Worm (Caenorhabditis elegans): Measurements from ENCODE around the gene ace-1.

Gene ace-1

DNA sequence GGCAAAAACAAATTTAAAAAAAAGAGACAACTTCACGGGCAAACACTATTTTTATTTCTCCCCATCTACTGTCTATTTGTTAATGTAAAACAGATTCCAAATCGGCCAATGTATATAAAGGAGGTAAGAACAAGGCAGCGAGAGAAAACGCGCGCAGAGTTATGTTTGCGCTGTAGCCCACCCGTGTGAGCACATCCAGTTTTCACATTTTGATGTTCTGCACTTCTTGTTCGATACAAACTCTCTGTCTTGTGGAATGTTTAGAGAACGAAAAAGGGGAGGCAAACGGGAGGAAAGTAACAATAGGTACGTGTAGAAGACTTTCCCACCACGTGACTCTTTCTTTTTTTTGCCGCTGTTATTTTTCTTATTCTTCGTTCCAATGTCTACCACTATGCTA is 14.6 kb upstream of the ace-1 start:
- peak; percentile 13 for TF ChIP-seq nhr-129 (tag; optimal IDR thresholded peaks at IDR 0.05)
- TF ChIP-seq F13H6.1 (tag; optimal IDR thresholded peaks at IDR 0.05) = peak; percentile 70
- TF ChIP-seq R02D3.7 (tag; optimal IDR thresholded peaks at IDR 0.05) = no peak
- peak; percentile 11 for TF ChIP-seq sma-9 (GFP tag; optimal IDR thresholded peaks at IDR 0.05)
- TF ChIP-seq sma-9 (tag; optimal IDR thresholded peaks at IDR 0.05) = no peak

DNA sequence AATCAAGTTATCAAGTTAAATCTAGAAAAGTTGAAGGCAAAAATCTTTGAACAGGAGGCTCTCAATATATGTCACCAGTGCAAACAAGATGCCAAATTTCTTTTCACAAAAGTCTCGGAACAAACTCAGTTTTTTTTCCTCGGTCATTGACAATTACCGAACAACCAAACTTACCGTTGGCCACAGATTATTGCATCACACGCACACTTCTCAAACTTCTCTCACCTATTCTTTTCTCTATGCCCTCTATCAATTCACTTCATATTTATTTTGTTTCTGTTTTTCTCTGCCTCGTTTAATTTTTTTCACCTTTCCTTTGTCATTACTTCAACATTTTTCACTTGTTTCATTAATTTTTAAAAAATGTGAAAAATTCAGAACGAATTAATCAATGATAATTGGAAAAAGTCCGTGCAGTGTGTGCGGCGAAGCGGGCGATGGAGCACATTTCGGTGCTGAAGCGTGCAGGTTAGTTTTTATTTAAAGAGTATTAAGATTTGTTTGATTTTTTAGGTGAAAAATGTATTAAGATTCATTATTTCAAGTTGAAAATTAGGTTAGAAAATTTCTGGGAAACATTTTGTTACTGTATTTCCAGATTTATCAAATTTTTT is 12.4 kb upstream of the ace-1 start, which contains the start of gene nhr-28:
Gene nhr-28 (plus strand): TSS at position 379 of the 614 bp plus-strand sequence.
- no peak for TF ChIP-seq nhr-10 (tag; optimal IDR thresholded peaks at IDR 0.05)
- no peak for TF ChIP-seq alr-1 (tag; optimal IDR thresholded peaks at IDR 0.05)
- no peak for TF ChIP-seq nhr-11 (tag; optimal IDR thresholded peaks at IDR 0.05)
- peak; percentile 88 for TF ChIP-seq nhr-129 (tag; optimal IDR thresholded peaks at IDR 0.05)

DNA sequence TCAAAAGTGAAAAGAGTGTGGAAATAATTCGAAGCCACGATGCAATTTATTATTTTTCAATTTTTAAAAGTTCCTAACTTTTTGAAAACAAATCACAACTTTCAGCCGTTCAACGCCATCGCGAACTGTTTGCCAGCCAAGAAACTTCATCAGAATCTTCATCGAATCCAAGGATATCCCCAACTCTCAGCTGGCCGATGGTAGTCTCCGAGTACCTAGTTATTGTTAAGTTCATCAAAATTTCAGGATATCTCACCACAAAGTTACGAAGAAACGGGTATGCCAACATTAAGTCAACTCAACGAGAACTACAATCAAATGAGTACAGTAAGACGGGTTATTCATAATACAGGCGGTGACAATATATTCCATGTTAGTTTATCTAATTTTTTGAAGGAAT is 10.8 kb upstream of the ace-1 start:
- TF ChIP-seq aly-2 (tag; optimal IDR thresholded peaks at IDR 0.05) (no peak), fos-1 (tag; optimal IDR thresholded peaks at IDR 0.05) (no peak), lsy-2 (tag; optimal IDR thresholded peaks at IDR 0.05) (no peak), peb-1 (tag; optimal IDR thresholded peaks at IDR 0.05) (no peak)

DNA sequence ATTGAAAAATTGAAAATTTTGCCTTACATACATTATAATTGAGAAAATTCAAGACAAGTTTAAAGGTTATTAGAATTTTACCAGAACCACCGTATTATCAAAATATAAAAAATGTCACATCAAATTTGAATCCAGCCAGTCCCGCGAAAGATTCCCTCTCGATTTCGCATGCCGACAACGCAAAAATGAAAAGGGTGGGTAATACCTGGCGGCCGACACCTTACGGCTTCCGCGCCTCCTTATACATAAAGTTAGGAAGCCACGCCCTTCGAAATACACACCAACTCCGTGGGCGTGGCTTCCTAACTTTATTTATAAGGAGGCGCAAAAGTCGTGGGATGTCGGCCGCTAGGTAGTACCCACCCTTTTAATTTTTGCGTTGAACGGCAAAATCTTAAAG is 9.6 kb upstream of the ace-1 start:
- TF ChIP-seq ztf-11 (tag; optimal IDR thresholded peaks at IDR 0.05) (no peak), snpc-4 (tag; optimal IDR thresholded peaks at IDR 0.05) (peak; percentile 19), elt-1 (tag; optimal IDR thresholded peaks at IDR 0.05) (no peak), blmp-1 (tag; optimal IDR thresholded peaks at IDR 0.05; ENCODE audit: insufficient read depth) (no peak), alr-1 (tag; optimal IDR thresholded peaks at IDR 0.05) (no peak)

DNA sequence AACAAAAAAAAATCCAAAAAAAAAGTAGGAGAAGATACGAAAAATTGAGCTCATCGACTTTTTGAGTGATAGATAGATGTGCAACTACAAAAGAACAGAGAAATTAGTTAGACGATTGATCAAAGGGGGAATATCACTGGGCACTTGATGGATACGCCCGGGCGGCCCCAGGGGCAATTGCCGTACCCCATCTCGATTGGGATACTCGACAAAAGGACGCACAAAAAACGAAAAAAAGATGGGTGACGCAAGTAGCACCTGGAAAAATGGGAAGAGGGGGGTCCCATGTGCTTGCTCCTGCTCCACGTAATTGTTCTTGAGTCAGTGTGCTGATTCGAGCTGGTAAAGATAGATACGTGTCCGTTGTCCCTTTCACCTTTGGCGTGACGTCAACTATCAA is 6.1 kb upstream of the ace-1 start:
- TF ChIP-seq F13H6.1 (tag; optimal IDR thresholded peaks at IDR 0.05) (peak; percentile 70), elt-3 (tag; optimal IDR thresholded peaks at IDR 0.05) (no peak), gmeb-1 (tag; optimal IDR thresholded peaks at IDR 0.05) (no peak), sma-9 (GFP tag; optimal IDR thresholded peaks at IDR 0.05) (peak; percentile 46), sma-9 (tag; optimal IDR thresholded peaks at IDR 0.05) (no peak), mab-5 (tag; optimal IDR thresholded peaks at IDR 0.05) (no peak), nhr-11 (tag; optimal IDR thresholded peaks at IDR 0.05) (no peak), nhr-6 (tag; optimal IDR thresholded peaks at IDR 0.05) (no peak), lsy-2 (tag; optimal IDR thresholded peaks at IDR 0.05) (no peak), Y55F3AM.14 (GFP tag; optimal IDR thresholded peaks at IDR 0.05) (no peak), nhr-129 (tag; optimal IDR thresholded peaks at IDR 0.05) (peak; percentile 39), lin-39 (tag; optimal IDR thresholded peaks at IDR 0.05) (no peak), R02D3.7 (tag; optimal IDR thresholded peaks at IDR 0.05) (no peak), ZK546.5 (tag; optimal IDR thresholded peaks at IDR 0.05) (no peak), peb-1 (tag; optimal IDR thresholded peaks at IDR 0.05) (no peak), lin-11 (tag; optimal IDR thresholded peaks at IDR 0.05) (no peak), lin-13 (GFP tag; optimal IDR thresholded peaks at IDR 0.05) (no peak)

DNA sequence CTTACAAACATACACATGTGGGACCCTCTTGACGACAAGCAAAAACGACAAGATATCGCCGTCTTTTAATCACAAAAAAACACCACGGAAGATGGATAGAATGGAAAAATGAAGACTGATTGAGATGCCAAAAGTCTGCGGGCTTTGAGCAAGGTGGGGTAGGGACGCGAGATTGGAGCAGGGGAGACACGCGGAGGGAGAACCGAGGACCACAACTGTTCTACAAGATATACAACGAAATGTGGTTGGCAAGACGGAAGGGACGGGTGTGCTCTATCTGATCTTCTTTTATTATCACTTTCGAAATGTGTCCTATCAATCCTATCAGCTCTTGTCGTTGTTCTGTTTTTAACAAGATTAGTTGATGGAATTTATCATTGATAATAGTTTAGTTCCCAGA is 3.5 kb upstream of the ace-1 start:
- TF ChIP-seq lin-13 (GFP tag; optimal IDR thresholded peaks at IDR 0.05) = no peak
- TF ChIP-seq F13H6.1 (tag; optimal IDR thresholded peaks at IDR 0.05) = peak; percentile 44
- peak; percentile 21 for TF ChIP-seq sma-9 (GFP tag; optimal IDR thresholded peaks at IDR 0.05)
- no peak for TF ChIP-seq sma-9 (tag; optimal IDR thresholded peaks at IDR 0.05)
- no peak for TF ChIP-seq ceh-82 (tag; optimal IDR thresholded peaks at IDR 0.05)

DNA sequence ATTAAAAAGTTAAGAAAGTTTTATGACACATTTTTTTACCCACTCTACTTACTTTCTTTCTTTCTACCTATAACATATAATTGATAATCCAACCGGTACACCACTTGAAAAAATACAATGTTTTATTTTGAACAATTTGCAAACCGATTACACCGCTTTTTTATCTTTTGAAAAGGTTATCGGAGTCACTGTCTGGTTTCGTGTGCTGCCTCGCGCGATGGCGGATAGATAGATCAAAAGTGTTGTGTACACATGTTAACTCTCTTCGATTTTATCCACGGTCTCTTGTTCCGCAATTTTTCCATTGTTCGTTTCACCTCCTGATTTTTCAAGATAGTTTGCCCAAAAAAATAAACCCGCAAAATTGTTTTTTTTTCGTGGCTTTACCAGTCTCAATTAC is 585 bp upstream of the ace-1 start:
- TF ChIP-seq F13H6.1 (tag; optimal IDR thresholded peaks at IDR 0.05) = no peak
- TF ChIP-seq Y55F3AM.14 (GFP tag; optimal IDR thresholded peaks at IDR 0.05) = no peak
- TF ChIP-seq unc-55 (GFP tag; optimal IDR thresholded peaks at IDR 0.05) = no peak
- no peak for TF ChIP-seq mab-5 (tag; optimal IDR thresholded peaks at IDR 0.05)
- no peak for TF ChIP-seq lin-13 (GFP tag; optimal IDR thresholded peaks at IDR 0.05)
- TF ChIP-seq nhr-11 (tag; optimal IDR thresholded peaks at IDR 0.05) = no peak
- no peak for TF ChIP-seq ztf-1 (GFP tag; conservative IDR thresholded peaks at IDR 0.05)
- no peak for TF ChIP-seq ztf-11 (tag; optimal IDR thresholded peaks at IDR 0.05)
- no peak for TF ChIP-seq nhr-6 (tag; optimal IDR thresholded peaks at IDR 0.05)
- TF ChIP-seq nhr-25 (tag; optimal IDR thresholded peaks at IDR 0.05) = no peak
- TF ChIP-seq blmp-1 (tag; optimal IDR thresholded peaks at IDR 0.05; ENCODE audit: insufficient read depth) = no peak
- TF ChIP-seq sma-9 (GFP tag; optimal IDR thresholded peaks at IDR 0.05) = no peak
- no peak for TF ChIP-seq sma-9 (tag; optimal IDR thresholded peaks at IDR 0.05)
- TF ChIP-seq mdl-1 (tag; optimal IDR thresholded peaks at IDR 0.05) = no peak
- no peak for TF ChIP-seq unc-39 (tag; optimal IDR thresholded peaks at IDR 0.05)
- no peak for TF ChIP-seq alr-1 (tag; optimal IDR thresholded peaks at IDR 0.05)
- no peak for TF ChIP-seq peb-1 (tag; optimal IDR thresholded peaks at IDR 0.05)
- TF ChIP-seq aly-2 (tag; optimal IDR thresholded peaks at IDR 0.05) = no peak
- TF ChIP-seq R02D3.7 (tag; optimal IDR thresholded peaks at IDR 0.05) = no peak
- no peak for TF ChIP-seq snpc-4 (tag; optimal IDR thresholded peaks at IDR 0.05)
